Worm (Caenorhabditis elegans): ENCODE measurements around the gene F38B7.11.

ce11 chrV:11543564-11543963 is 3.3 kb upstream of the F38B7.11 start, which contains the start of gene F38B7.2:
- TF ChIP-seq tbx-9 (tag; optimal IDR thresholded peaks at IDR 0.05; ENCODE audit: borderline replicate concordance), result no peak
- TF ChIP-seq F33H1.4 (GFP tag; IDR thresholded peaks at IDR 0.05), result no peak
- no peak for TF ChIP-seq ZK185.1 (tag; optimal IDR thresholded peaks at IDR 0.05; ENCODE audit: poor library complexity, severe bottlenecking)
- TF ChIP-seq him-1 (tag; optimal IDR thresholded peaks at IDR 0.05), result no peak
- TF ChIP-seq pha-4 (tag; optimal IDR thresholded peaks at IDR 0.05), result no peak
- TF ChIP-seq hmg-1.2 (GFP tag; IDR thresholded peaks at IDR 0.05), result no peak
- TF ChIP-seq aptf-3 (GFP tag; IDR thresholded peaks at IDR 0.05), result no peak
- no peak for TF ChIP-seq snpc-1.1 (tag; optimal IDR thresholded peaks at IDR 0.05; ENCODE audit: insufficient read depth)

Data from whole organism, young adult.